Worm (Caenorhabditis elegans) whole organism, L1 larva: ENCODE measurements around the gene nhr-132.

Experiments used
- ceh-63 ChIP-seq: fragments of 200-800 bp; sonication (Bioruptor generic); optimal IDR thresholded peaks from 2 replicates; lab custom pipeline; 2018; ENCODE audit warnings: mild to moderate bottlenecking, missing genetic modification characterization, missing compliant biosample characterization
- ceh-82 ChIP-seq, 3 experiments: fragments of 150-350 bp in 1 of 3; sonication (generic microtip) in 2 of 3; optimal IDR thresholded peaks; 2 replicates each; lab custom pipeline; 2014 to 2017; ENCODE audit warnings: missing biosample characterization in 3 of 3, missing genetic modification characterization in 3 of 3
- nhr-12 ChIP-seq: sonication (generic microtip); optimal IDR thresholded peaks from 2 replicates; lab custom pipeline; 2017; ENCODE audit warnings: missing biosample characterization, missing genetic modification characterization
- nhr-77 ChIP-seq: fragments of 150-350 bp; optimal IDR thresholded peaks from 2 replicates; lab custom pipeline; 2014; ENCODE audit warnings: missing biosample characterization, missing genetic modification characterization
- unc-130 ChIP-seq: fragments of 150-350 bp; optimal IDR thresholded peaks from 2 replicates; lab custom pipeline; 2017; ENCODE audit warnings: missing biosample characterization, missing genetic modification characterization, inconsistent platforms

ce11 chrV:525040-525439 is 9.2 kb upstream of the nhr-132 start, which contains the start of gene R11G11.16:
- TF ChIP-seq nhr-12 (tag; lab: Kevin White, UChicago): no peak
- no peak for TF ChIP-seq ceh-82 (tag; optimal IDR thresholded peaks at IDR 0.05; lab: Kevin White, UChicago)
- no peak for TF ChIP-seq ceh-63 (GFP tag; lab: Kevin White, UChicago)
- no peak for TF ChIP-seq unc-130 (tag; lab: Kevin White, UChicago)
- TF ChIP-seq nhr-77: no peak
